Worm (Caenorhabditis elegans) whole organism, late embryonic: ENCODE data around the gene old-2.

Source experiments
- Y22D7AL.16 ChIP-seq: sonication (generic microtip); optimal IDR thresholded peaks from 2 replicates; lab custom pipeline; 2016; ENCODE audit warnings: missing genetic modification characterization, missing compliant biosample characterization
- ceh-34 ChIP-seq: sonication (generic microtip); optimal IDR thresholded peaks from 2 replicates; lab custom pipeline; 2016; ENCODE audit warnings: mild to moderate bottlenecking, missing genetic modification characterization, missing compliant biosample characterization
- hlh-30 ChIP-seq: sonication (generic microtip); optimal IDR thresholded peaks from 2 replicates; lab custom pipeline; 2017; ENCODE audit warnings: antibody characterized with exemption, missing genetic modification characterization, missing compliant biosample characterization; ENCODE audit not compliant: insufficient read depth
- hlh-6 ChIP-seq: sonication (generic microtip); optimal IDR thresholded peaks from 2 replicates; lab custom pipeline; 2016; ENCODE audit warnings: missing genotype, missing genetic modification characterization, missing compliant biosample characterization
- nhr-11 ChIP-seq: fragments of 150-350 bp; optimal IDR thresholded peaks from 2 replicates; lab custom pipeline; 2014; ENCODE audit warnings: missing biosample characterization, missing genetic modification characterization

- TF ChIP-seq hlh-6 (tag; lab: Kevin White, UChicago) (no peak), ceh-34 (tag; lab: Kevin White, UChicago) (no peak), nhr-11 (tag; lab: Kevin White, UChicago) (no peak), hlh-30 (tag; lab: Kevin White, UChicago) (no peak), Y22D7AL.16 (no peak)
These were observed 10.2 kb upstream of the old-2 start, which contains the start of gene chil-5 for ce11 chrII:9859575-9859974.
